Worm (Caenorhabditis elegans): ENCODE measurements around the gene spig-4.
"Not testable (repeated sequence)": the region's sequence is repeated elsewhere in the genome, so short reads cannot be mapped to it uniquely, and the experiment has no call there.

Gene spig-4

ce11 chrV:14306771-14307170 is at the start of gene spig-4:
spig-4 (minus strand) TSS chrV:14306871.
- TF ChIP-seq ceh-6 (GFP tag; optimal IDR thresholded peaks at IDR 0.05); sdc-2 (tag; optimal IDR thresholded peaks at IDR 0.05); dve-1 (tag; optimal IDR thresholded peaks at IDR 0.05): not testable (repeated sequence)

DNA sequence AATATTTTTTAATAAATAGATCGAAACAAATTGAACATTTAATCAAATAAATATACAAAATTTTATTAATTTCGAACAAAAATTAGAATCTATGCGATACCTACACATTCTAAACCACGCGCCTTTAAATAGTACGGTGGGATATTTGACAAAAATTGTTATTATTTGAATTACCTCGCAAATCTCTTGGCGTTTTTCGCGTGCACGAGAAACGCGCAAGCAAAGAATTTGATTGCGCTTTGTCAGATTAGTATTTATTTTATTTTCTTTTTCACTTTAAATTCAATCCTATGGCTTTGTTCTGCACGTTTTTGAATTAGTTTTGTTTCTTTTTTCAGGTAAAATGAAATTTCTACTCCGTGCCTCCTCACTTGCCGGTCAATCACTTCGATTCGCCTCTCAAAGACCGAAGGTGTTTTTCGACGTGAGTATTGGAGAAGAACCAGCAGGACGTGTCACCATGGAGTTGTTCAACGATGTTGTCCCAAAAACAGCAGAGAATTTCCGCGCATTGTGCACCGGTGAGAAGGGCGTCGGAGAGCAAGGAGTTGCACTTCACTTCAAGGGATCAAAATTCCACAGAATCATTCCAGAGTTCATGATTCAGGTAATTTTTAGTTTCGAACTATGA is 49.2 kb upstream of the spig-4 start, which contains the start of gene cyn-1:
TSS of gene cyn-1 (plus strand) at position 339 of the 631 bp plus-strand sequence.
- TF ChIP-seq pag-3 (tag; optimal IDR thresholded peaks at IDR 0.05; ENCODE audit: borderline replicate concordance) (no peak), dve-1 (tag; optimal IDR thresholded peaks at IDR 0.05) (peak; percentile 10), nfya-1 (tag; optimal IDR thresholded peaks at IDR 0.05) (peak; percentile 81), ceh-22 (tag; optimal IDR thresholded peaks at IDR 0.05) (no peak), unc-42 (tag; optimal IDR thresholded peaks at IDR 0.05) (peak; percentile 51), pqm-1 (tag; optimal IDR thresholded peaks at IDR 0.05) (no peak), ahr-1 (tag; optimal IDR thresholded peaks at IDR 0.05) (no peak), sox-4 (tag; optimal IDR thresholded peaks at IDR 0.05) (no peak), dmd-4 (tag; optimal IDR thresholded peaks at IDR 0.05; ENCODE audit: borderline replicate concordance) (no peak), sox-2 (GFP tag; IDR thresholded peaks at IDR 0.05) (no peak), ceh-18 (tag; optimal IDR thresholded peaks at IDR 0.05) (peak; percentile 33), ceh-31 (tag; optimal IDR thresholded peaks at IDR 0.05) (peak; percentile 52), hlh-8 (tag; optimal IDR thresholded peaks at IDR 0.05) (no peak), ceh-34 (tag; optimal IDR thresholded peaks at IDR 0.05) (peak; percentile 35), tbx-2 (tag; optimal IDR thresholded peaks at IDR 0.05) (peak; percentile 25), fkh-10 (GFP tag; optimal IDR thresholded peaks at IDR 0.05) (no peak), ets-4 (tag; optimal IDR thresholded peaks at IDR 0.05) (no peak), ceh-48 (tag; optimal IDR thresholded peaks at IDR 0.05) (peak; percentile 28)

ce11 chrV:14354258-14354877 is 47.7 kb upstream of the spig-4 start, which contains the start of gene Y49A3A.3:
Y49A3A.3 (plus strand) TSS chrV:14354410.
- TF ChIP-seq ceh-48 (tag; optimal IDR thresholded peaks at IDR 0.05) (no peak), ama-1 (optimal IDR thresholded peaks at IDR 0.05) (peak; percentile 52)

DNA sequence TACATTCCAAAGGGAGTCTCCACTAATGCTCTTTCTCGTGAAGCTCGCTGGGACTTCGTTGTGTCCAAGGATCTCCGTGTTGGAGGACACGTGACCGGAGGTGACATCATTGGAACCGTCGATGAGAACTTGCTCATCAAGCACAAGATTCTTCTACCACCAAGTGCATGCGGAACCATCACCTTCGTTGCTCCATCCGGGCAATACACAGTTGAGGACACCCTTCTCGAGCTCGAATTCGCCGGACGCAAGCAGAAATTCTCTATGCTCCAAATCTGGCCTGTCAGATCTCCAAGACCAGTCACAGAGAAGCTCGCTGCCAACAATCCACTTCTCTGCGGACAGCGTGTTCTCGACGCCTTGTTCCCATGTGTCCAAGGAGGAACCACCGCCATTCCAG is 45.4 kb upstream of the spig-4 start:
- TF ChIP-seq unc-55 (GFP tag; optimal IDR thresholded peaks at IDR 0.05) (no peak), pat-9 (tag; optimal IDR thresholded peaks at IDR 0.05) (no peak), ceh-31 (tag; optimal IDR thresholded peaks at IDR 0.05) (no peak), zip-5 (tag; optimal IDR thresholded peaks at IDR 0.05) (no peak), fkh-6 (tag; optimal IDR thresholded peaks at IDR 0.05) (no peak), ceh-9 (tag; optimal IDR thresholded peaks at IDR 0.05) (no peak), npax-4 (tag; optimal IDR thresholded peaks at IDR 0.05) (no peak), F13H6.1 (tag; optimal IDR thresholded peaks at IDR 0.05) (no peak), dve-1 (tag; optimal IDR thresholded peaks at IDR 0.05) (no peak), tbx-7 (tag; optimal IDR thresholded peaks at IDR 0.05) (no peak), lin-11 (tag; optimal IDR thresholded peaks at IDR 0.05) (no peak), ceh-19 (GFP tag; optimal IDR thresholded peaks at IDR 0.05) (no peak), ceh-24 (tag; optimal IDR thresholded peaks at IDR 0.05) (no peak), rnt-1 (tag; optimal IDR thresholded peaks at IDR 0.05) (no peak), ceh-2 (tag; optimal IDR thresholded peaks at IDR 0.05) (no peak), pag-3 (tag; optimal IDR thresholded peaks at IDR 0.05; ENCODE audit: borderline replicate concordance) (no peak), K09A11.1 (tag; optimal IDR thresholded peaks at IDR 0.05; ENCODE audit: insufficient read depth) (no peak), ceh-22 (tag; optimal IDR thresholded peaks at IDR 0.05) (no peak), ref-2 (tag; optimal IDR thresholded peaks at IDR 0.05) (no peak), madf-2 (tag; optimal IDR thresholded peaks at IDR 0.05) (no peak)

All from whole organism, late embryonic.